Fruit fly (Drosophila melanogaster): ENCODE measurements around the gene Cyp6d5.
A peak's percentile ranks its signal among the peaks of the same experiment; 100 is the strongest.

Gene Cyp6d5

dm6 chr3R:14017640-14018429 is 11.2 kb upstream of the Cyp6d5 start (continued):
- TF ChIP-seq Mes4 (GFP tag; optimal IDR thresholded peaks at IDR 0.05) (no peak), slp2 (GFP tag; optimal IDR thresholded peaks at IDR 0.05) (no peak), klu (GFP tag; IDR thresholded peaks at IDR 0.05) (peak; percentile 66; the same call in 1 of the 2 replicates), Nf-YC (tag; optimal IDR thresholded peaks at IDR 0.05) (peak; percentile 78), sc (optimal IDR thresholded peaks at IDR 0.05) (no peak), sc (GFP tag; optimal IDR thresholded peaks at IDR 0.05) (peak; percentile 68), sima (GFP tag; optimal IDR thresholded peaks at IDR 0.05) (no peak), crp (GFP tag; optimal IDR thresholded peaks at IDR 0.05) (peak in 1 of 2 experiments; percentile 43), kay (GFP tag; optimal IDR thresholded peaks at IDR 0.05) (peak; percentile 65), Vsx1 (GFP tag; optimal IDR thresholded peaks at IDR 0.05) (peak; percentile 68), dati (GFP tag; IDR thresholded peaks at IDR 0.05) (peak; percentile 53; the same call in 1 of the 2 replicates), stc (GFP tag; IDR thresholded peaks at IDR 0.05) (peak; percentile 88), ssp (GFP tag; IDR thresholded peaks at IDR 0.05) (no peak), sisA (GFP tag; IDR thresholded peaks at IDR 0.05) (peak; percentile 87; the same call in 1 of the 2 replicates), Trl (optimal IDR thresholded peaks at IDR 0.05) (peak; percentile 98 to 100), Trl (GFP tag; optimal IDR thresholded peaks at IDR 0.05) (peak; percentile 60), CG32532 (GFP tag; IDR thresholded peaks at IDR 0.05) (peak; percentile 66), CG10979 (tag; optimal IDR thresholded peaks at IDR 0.05) (peak; percentile 85), ara (GFP tag; IDR thresholded peaks at IDR 0.05) (peak; percentile 39), B-H2 (GFP tag; optimal IDR thresholded peaks at IDR 0.05) (peak; percentile 51), Asciz (GFP tag; optimal IDR thresholded peaks at IDR 0.05) (peak; percentile 92), NfI (GFP tag; optimal IDR thresholded peaks at IDR 0.05) (peak; percentile 77), CG4707 (GFP tag; optimal IDR thresholded peaks at IDR 0.05) (no peak), CG30020 (tag; optimal IDR thresholded peaks at IDR 0.05) (peak; percentile 36), pzg (GFP tag; optimal IDR thresholded peaks at IDR 0.05) (no peak), NFAT (GFP tag; IDR thresholded peaks at IDR 0.05) (no peak), insv (GFP tag; optimal IDR thresholded peaks at IDR 0.05) (no peak), trh (GFP tag; optimal IDR thresholded peaks at IDR 0.05) (peak; percentile 53), Fer3 (tag; optimal IDR thresholded peaks at IDR 0.05) (peak; percentile 71), CG11085 (GFP tag; IDR thresholded peaks at IDR 0.05) (no peak), CG4617 (GFP tag; optimal IDR thresholded peaks at IDR 0.05; ENCODE audit: borderline replicate concordance) (peak; percentile 48), CG13775 (GFP tag; optimal IDR thresholded peaks at IDR 0.05) (peak; percentile 83), CG6854 (GFP tag; optimal IDR thresholded peaks at IDR 0.05) (peak; percentile 83), CG14050 (GFP tag; IDR thresholded peaks at IDR 0.05) (peak; percentile 81), CG12299 (tag; optimal IDR thresholded peaks at IDR 0.05) (peak; percentile 18), Hey (tag; optimal IDR thresholded peaks at IDR 0.05) (peak; percentile 6), CG7372 (GFP tag; IDR thresholded peaks at IDR 0.05) (peak; percentile 60), Doc2 (GFP tag; IDR thresholded peaks at IDR 0.05) (no peak), fd64A (GFP tag; optimal IDR thresholded peaks at IDR 0.05) (peak; percentile 37), CG1602 (GFP tag; optimal IDR thresholded peaks at IDR 0.05) (peak; percentile 80), Blimp-1 (GFP tag; optimal IDR thresholded peaks at IDR 0.05) (peak; percentile 97), CG7928 (GFP tag; optimal IDR thresholded peaks at IDR 0.05) (no peak), CG6254 (GFP tag; optimal IDR thresholded peaks at IDR 0.05) (peak; percentile 60), zfh1 (GFP tag; IDR thresholded peaks at IDR 0.05) (peak; percentile 68; the same call in 1 of the 3 replicates), tna (GFP tag; IDR thresholded peaks at IDR 0.05; ENCODE audit: partially characterized antibody) (peak; percentile 52; the same call in 1 of the 2 replicates), chif (GFP tag; optimal IDR thresholded peaks at IDR 0.05) (peak; percentile 8 to 51), Usf (GFP tag; optimal IDR thresholded peaks at IDR 0.05) (peak; percentile 27), Kr (GFP tag; optimal IDR thresholded peaks at IDR 0.05) (no peak), Oaz (GFP tag; IDR thresholded peaks at IDR 0.05) (peak; percentile 71; the same call in 1 of the 2 replicates)

Measured in whole organism, embryonic.